5 fruit fly cellular contexts compared by ENCODE assay signal in the genomic region with DNA sequence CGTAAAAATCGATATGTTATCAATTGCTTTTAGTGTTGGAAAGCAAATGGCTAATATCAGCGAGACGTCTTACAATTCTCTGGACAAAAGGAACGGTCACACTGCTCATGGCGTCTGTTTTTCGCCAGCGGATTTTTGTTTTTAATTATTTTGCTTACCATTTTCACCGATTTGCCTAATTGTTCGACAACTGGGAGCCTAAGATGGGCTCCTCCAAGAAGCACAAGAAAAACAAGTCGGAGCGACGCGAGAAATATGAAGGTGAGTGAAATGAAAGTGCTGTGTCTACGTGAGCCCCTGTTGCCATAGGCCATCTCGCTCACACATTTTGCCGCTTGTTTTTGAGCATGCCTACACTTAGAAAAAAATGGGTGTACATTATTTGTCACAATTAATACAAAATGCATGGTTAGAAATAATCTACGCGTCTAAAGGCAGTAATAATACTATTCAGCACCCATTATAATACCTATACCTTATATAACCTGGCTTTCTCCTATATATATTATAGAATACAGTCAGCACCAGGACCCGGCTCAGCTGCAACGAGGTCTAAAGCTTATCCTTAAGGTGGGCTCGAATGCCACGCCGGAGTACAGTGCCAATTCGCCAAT.
A peak's percentile ranks its signal among the peaks of the same experiment; 100 is the strongest.
TF ChIP-seq lines count a peak whose summit lies in the region.

Brd7-9 (plus strand) TSS at position 78 of the 614 bp plus-strand sequence.

- TF ChIP-seq CTCF in whole organism, embryonic (GFP tag; optimal IDR thresholded peaks at IDR 0.05; lab: Kevin White, UChicago), result peak; percentile 36

TF ChIP-seq in whole organism, adult, 20 proteins besides CTCF, POLR2A, EP300 and RAD21 (continues in another document):
- TF ChIP-seq kay (GFP tag; lab: Kevin White, UChicago; ENCODE audit: borderline replicate concordance), result no peak
- peak; percentile 10 for TF ChIP-seq CG5204 (GFP tag; optimal IDR thresholded peaks at IDR 0.05; lab: Kevin White, UChicago)
- no peak for TF ChIP-seq CG14711 (tag; optimal IDR thresholded peaks at IDR 0.05; lab: Kevin White, UChicago)
- TF ChIP-seq cic (GFP tag; optimal IDR thresholded peaks at IDR 0.05; lab: Kevin White, UChicago), result no peak
- TF ChIP-seq pad (GFP tag; optimal IDR thresholded peaks at IDR 0.05; lab: Kevin White, UChicago), result peak; percentile 34
- no peak for TF ChIP-seq cnc (optimal IDR thresholded peaks at IDR 0.05; lab: Kevin White, UChicago)
- peak; percentile 40 for TF ChIP-seq CG7045 (GFP tag; optimal IDR thresholded peaks at IDR 0.05; lab: Kevin White, UChicago)
- TF ChIP-seq CG12768 (GFP tag; optimal IDR thresholded peaks at IDR 0.05; lab: Kevin White, UChicago), result peak; percentile 24
- no peak for TF ChIP-seq Clk (GFP tag; optimal IDR thresholded peaks at IDR 0.05; lab: Kevin White, UChicago)
- no peak for TF ChIP-seq CG33017 (tag; optimal IDR thresholded peaks at IDR 0.05; lab: Kevin White, UChicago)
- no peak for TF ChIP-seq CG1620 (GFP tag; optimal IDR thresholded peaks at IDR 0.05; lab: Kevin White, UChicago)
- TF ChIP-seq bab1 (GFP tag; optimal IDR thresholded peaks at IDR 0.05; lab: Kevin White, UChicago), result peak; percentile 22
- peak; percentile 14 for TF ChIP-seq tj (GFP tag; optimal IDR thresholded peaks at IDR 0.05; lab: Kevin White, UChicago)
- TF ChIP-seq Crg-1 (GFP tag; optimal IDR thresholded peaks at IDR 0.05; lab: Kevin White, UChicago), result no peak
- no peak for TF ChIP-seq ovo (GFP tag; optimal IDR thresholded peaks at IDR 0.05; lab: Kevin White, UChicago)
- TF ChIP-seq Mnt (GFP tag; optimal IDR thresholded peaks at IDR 0.05; lab: Kevin White, UChicago), result no peak
- TF ChIP-seq CG11617 (GFP tag; optimal IDR thresholded peaks at IDR 0.05; lab: Kevin White, UChicago), result peak; percentile 55

TF ChIP-seq in whole organism, embryonic, 481 proteins besides CTCF, POLR2A, EP300 and RAD21 (continues in another document):
- TF ChIP-seq klu (GFP tag; IDR thresholded peaks at IDR 0.05; lab: Robert Waterston, UW) (peak; percentile 47; the same call in 1 of the 2 replicates), CG2889 (GFP tag; IDR thresholded peaks at IDR 0.05; lab: Robert Waterston, UW) (peak; percentile 67; the same call in 1 of the 3 replicates), eve (GFP tag; optimal IDR thresholded peaks at IDR 0.05; lab: Kevin White, UChicago) (no peak), CG14014 (GFP tag; IDR thresholded peaks at IDR 0.05; lab: Robert Waterston, UW) (peak; percentile 83), croc (GFP tag; conservative IDR thresholded peaks at IDR 0.05; lab: Robert Waterston, UW) (peak; percentile 44), sim (GFP tag; IDR thresholded peaks at IDR 0.05; lab: Robert Waterston, UW) (peak; percentile 67), Hr51 (GFP tag; optimal IDR thresholded peaks at IDR 0.05; lab: Kevin White, UChicago) (peak; percentile 25 to 81), ro (GFP tag; IDR thresholded peaks at IDR 0.05; lab: Robert Waterston, UW) (no peak), CG3838 (GFP tag; optimal IDR thresholded peaks at IDR 0.05; lab: Kevin White, UChicago) (peak; percentile 44), yki (optimal IDR thresholded peaks at IDR 0.05; lab: Kevin White, UChicago) (no peak), sens (GFP tag; lab: Kevin White, UChicago) (peak; percentile 94), oc (tag; optimal IDR thresholded peaks at IDR 0.05; lab: Kevin White, UChicago) (no peak), Kr (GFP tag; optimal IDR thresholded peaks at IDR 0.05; lab: Kevin White, UChicago) (no peak), ase (GFP tag; IDR thresholded peaks at IDR 0.05; lab: Robert Waterston, UW) (peak; percentile 80; the same call in 2 of the 3 replicates), CG8765 (GFP tag; IDR thresholded peaks at IDR 0.05; lab: Robert Waterston, UW) (peak; percentile 45; the same call in 1 of the 2 replicates), psq (GFP tag; optimal IDR thresholded peaks at IDR 0.05; lab: Kevin White, UChicago) (no peak), CG2116 (GFP tag; optimal IDR thresholded peaks at IDR 0.05; lab: Kevin White, UChicago) (peak; percentile 46)

TF ChIP-seq in whole organism, prepupa, 60 proteins besides CTCF, POLR2A, EP300 and RAD21 (continues in another document):
- TF ChIP-seq CG11762 (GFP tag; optimal IDR thresholded peaks at IDR 0.05; lab: Kevin White, UChicago; ENCODE audit: insufficient read depth), result peak; percentile 66
- peak; percentile 72 for TF ChIP-seq pdm3 (GFP tag; optimal IDR thresholded peaks at IDR 0.05; lab: Kevin White, UChicago)
- no peak for TF ChIP-seq CG6276 (GFP tag; optimal IDR thresholded peaks at IDR 0.05; lab: Kevin White, UChicago)
- peak; percentile 75 for TF ChIP-seq CG10669 (GFP tag; optimal IDR thresholded peaks at IDR 0.05; lab: Kevin White, UChicago)
- TF ChIP-seq CG8632 (GFP tag; optimal IDR thresholded peaks at IDR 0.05; lab: Kevin White, UChicago), result peak; percentile 66
- TF ChIP-seq ss (GFP tag; optimal IDR thresholded peaks at IDR 0.05; lab: Kevin White, UChicago), result no peak
- TF ChIP-seq CG3032 (tag; optimal IDR thresholded peaks at IDR 0.05; lab: Kevin White, UChicago), result peak; percentile 62
- TF ChIP-seq achi (GFP tag; optimal IDR thresholded peaks at IDR 0.05; lab: Kevin White, UChicago), result peak; percentile 75
- TF ChIP-seq CG8319 (GFP tag; optimal IDR thresholded peaks at IDR 0.05; lab: Kevin White, UChicago), result peak; percentile 18
- TF ChIP-seq CG1621 (tag; optimal IDR thresholded peaks at IDR 0.05; lab: Kevin White, UChicago), result peak; percentile 36
- TF ChIP-seq Ets96B (tag; optimal IDR thresholded peaks at IDR 0.05; lab: Kevin White, UChicago), result peak; percentile 72
- peak; percentile 91 for TF ChIP-seq CG8119 (GFP tag; IDR thresholded peaks at IDR 0.05; lab: Robert Waterston, UW)
- TF ChIP-seq Met (GFP tag; optimal IDR thresholded peaks at IDR 0.05; lab: Kevin White, UChicago), result peak; percentile 86
- TF ChIP-seq vri (GFP tag; optimal IDR thresholded peaks at IDR 0.05; lab: Kevin White, UChicago), result no peak
- TF ChIP-seq acj6 (GFP tag; optimal IDR thresholded peaks at IDR 0.05; lab: Kevin White, UChicago), result peak; percentile 71
- TF ChIP-seq topi (GFP tag; optimal IDR thresholded peaks at IDR 0.05; lab: Kevin White, UChicago), result peak; percentile 77
- peak; percentile 28 for TF ChIP-seq Sox15 (GFP tag; optimal IDR thresholded peaks at IDR 0.05; lab: Kevin White, UChicago)

TF ChIP-seq in whole organism, pupa, 21 proteins besides CTCF, POLR2A, EP300 and RAD21:
- TF ChIP-seq CG10348 (GFP tag; IDR thresholded peaks at IDR 0.05; lab: Robert Waterston, UW) (no peak), CG32121 (GFP tag; IDR thresholded peaks at IDR 0.05; lab: Robert Waterston, UW) (peak; percentile 79), CG8301 (tag; optimal IDR thresholded peaks at IDR 0.05; lab: Kevin White, UChicago) (peak; percentile 80), CG8159 (tag; optimal IDR thresholded peaks at IDR 0.05; lab: Kevin White, UChicago) (peak; percentile 68), fd96Ca (GFP tag; IDR thresholded peaks at IDR 0.05; lab: Robert Waterston, UW) (peak; percentile 74), D1 (tag; optimal IDR thresholded peaks at IDR 0.05; lab: Kevin White, UChicago) (no peak), CG12605 (GFP tag; IDR thresholded peaks at IDR 0.05; lab: Robert Waterston, UW) (peak; percentile 82), Snoo (tag; optimal IDR thresholded peaks at IDR 0.05; lab: Kevin White, UChicago) (no peak), rn (GFP tag; IDR thresholded peaks at IDR 0.05; lab: Robert Waterston, UW) (0 out of 2 replicates have a peak, but pooled peaks have one; percentile 7), EcR (GFP tag; optimal IDR thresholded peaks at IDR 0.05; lab: Kevin White, UChicago) (no peak), CG34367 (tag; optimal IDR thresholded peaks at IDR 0.05; lab: Kevin White, UChicago) (peak; percentile 59), CG17806 (tag; optimal IDR thresholded peaks at IDR 0.05; lab: Kevin White, UChicago) (no peak), CG13204 (GFP tag; optimal IDR thresholded peaks at IDR 0.05; lab: Kevin White, UChicago) (no peak), CG14655 (GFP tag; optimal IDR thresholded peaks at IDR 0.05; lab: Kevin White, UChicago) (peak; percentile 80), Pif1B (GFP tag; optimal IDR thresholded peaks at IDR 0.05; lab: Kevin White, UChicago) (peak; percentile 79), Pif1A (GFP tag; optimal IDR thresholded peaks at IDR 0.05; lab: Kevin White, UChicago) (peak; percentile 80), gl (tag; optimal IDR thresholded peaks at IDR 0.05; lab: Kevin White, UChicago) (peak; percentile 51), CG4496 (GFP tag; IDR thresholded peaks at IDR 0.05; lab: Robert Waterston, UW) (peak; percentile 91), Ets98B (GFP tag; IDR thresholded peaks at IDR 0.05; lab: Robert Waterston, UW) (peak; percentile 86)

TF ChIP-seq in whole organism, wandering third instar larva, 38 proteins besides CTCF, POLR2A, EP300 and RAD21:
- peak; percentile 58 for TF ChIP-seq OdsH (GFP tag; optimal IDR thresholded peaks at IDR 0.05; lab: Kevin White, UChicago)
- TF ChIP-seq jim (GFP tag; optimal IDR thresholded peaks at IDR 0.05; lab: Kevin White, UChicago), result no peak
- TF ChIP-seq sage (GFP tag; optimal IDR thresholded peaks at IDR 0.05; lab: Kevin White, UChicago), result peak; percentile 56
- no peak for TF ChIP-seq CG32264 (GFP tag; optimal IDR thresholded peaks at IDR 0.05; lab: Kevin White, UChicago)
- TF ChIP-seq dl (GFP tag; optimal IDR thresholded peaks at IDR 0.05; lab: Kevin White, UChicago; ENCODE audit: insufficient read depth in 1 of 2, partially characterized antibody in 2 of 2), result no peak
- peak; percentile 61 for TF ChIP-seq Hr83 (GFP tag; optimal IDR thresholded peaks at IDR 0.05; lab: Kevin White, UChicago; ENCODE audit: poor library complexity, severe bottlenecking)
- TF ChIP-seq h (GFP tag; optimal IDR thresholded peaks at IDR 0.05; lab: Kevin White, UChicago), result peak; percentile 68
- peak; percentile 8 for TF ChIP-seq Rel (GFP tag; optimal IDR thresholded peaks at IDR 0.05; lab: Kevin White, UChicago)
- TF ChIP-seq Rel (tag; optimal IDR thresholded peaks at IDR 0.05; lab: Kevin White, UChicago), result no peak
- TF ChIP-seq rgr (GFP tag; optimal IDR thresholded peaks at IDR 0.05; lab: Kevin White, UChicago), result peak; percentile 66
- TF ChIP-seq ey (GFP tag; optimal IDR thresholded peaks at IDR 0.05; lab: Kevin White, UChicago), result peak; percentile 56
- peak in 1 of 2 experiments; percentile 74 for TF ChIP-seq foxo (GFP tag; optimal IDR thresholded peaks at IDR 0.05; lab: Kevin White, UChicago)
- peak; percentile 24 for TF ChIP-seq sv (GFP tag; optimal IDR thresholded peaks at IDR 0.05; lab: Kevin White, UChicago)
- TF ChIP-seq br (GFP tag; optimal IDR thresholded peaks at IDR 0.05; lab: Kevin White, UChicago), result peak; percentile 52
- peak; percentile 49 for TF ChIP-seq psq (GFP tag; optimal IDR thresholded peaks at IDR 0.05; lab: Kevin White, UChicago)
- peak; percentile 57 for TF ChIP-seq HLH106 (tag; optimal IDR thresholded peaks at IDR 0.05; lab: Kevin White, UChicago)
- peak; percentile 6 for TF ChIP-seq Jra (GFP tag; optimal IDR thresholded peaks at IDR 0.05; lab: Kevin White, UChicago)
- no peak for TF ChIP-seq Sp1 (GFP tag; optimal IDR thresholded peaks at IDR 0.05; lab: Kevin White, UChicago)
- peak; percentile 58 for TF ChIP-seq fru (GFP tag; optimal IDR thresholded peaks at IDR 0.05; lab: Kevin White, UChicago)
